Worm (Caenorhabditis elegans) whole organism, mixed stage, embryonic: ENCODE results near the gene T10G3.3.
A peak's percentile ranks its signal among the peaks of the same experiment; 100 is the strongest.

Experiments
- ces-1 ChIP-seq: fragments of 150-350 bp; optimal IDR thresholded peaks from 2 replicates; lab custom pipeline; 2014; ENCODE audit warnings: missing biosample characterization, missing genetic modification reagents, missing genetic modification characterization
- mab-5 ChIP-seq: fragments of 150-350 bp; optimal IDR thresholded peaks from 2 replicates; lab custom pipeline; 2014; ENCODE audit warnings: missing biosample characterization, missing genetic modification characterization

ce11 chrV:13459323-13459722, 30.7 kb downstream of the T10G3.3 start, which contains the start of gene bath-39:
- TF ChIP-seq ces-1 (GFP tag; lab: Kevin White, UChicago) (peak; percentile 84), mab-5 (no peak)
